Fruit fly (Drosophila melanogaster) whole organism, embryonic: ENCODE data around the gene CG46310.

Source experiments
- Antp ChIP-seq: fragments of 200-800 bp; sonication (Bioruptor generic); optimal IDR thresholded peaks from 3 replicates; lab custom pipeline; 2016; ENCODE audit warnings: missing biosample characterization, missing genetic modification characterization
- Asciz ChIP-seq: fragments of 200-800 bp; sonication (Bioruptor generic); optimal IDR thresholded peaks from 2 replicates; lab custom pipeline; 2017; ENCODE audit warnings: missing biosample characterization, mild to moderate bottlenecking, missing genetic modification characterization, missing genetic modification reagents
- Atf6 ChIP-seq: fragments of 200-800 bp; sonication (Bioruptor generic); IDR thresholded peaks from 2 replicates; pipeline ENCODE4 v1.3.6; 2022; ENCODE audit warnings: missing biosample characterization, missing genetic modification characterization
- Blimp-1 ChIP-seq: fragments of 200-800 bp; sonication (Bioruptor generic); optimal IDR thresholded peaks from 3 replicates; lab custom pipeline; 2018; ENCODE audit warnings: missing biosample characterization, missing genetic modification characterization, mild to moderate bottlenecking, moderate library complexity, missing genetic modification reagents
- CG14050 ChIP-seq: fragments of 200-800 bp; sonication (Bioruptor generic); IDR thresholded peaks from 3 replicates; pipeline ENCODE4 v1.3.6; 2022; ENCODE audit warnings: missing biosample characterization, missing genetic modification characterization
- CG15011 ChIP-seq: fragments of 200-800 bp; sonication (Bioruptor generic); optimal IDR thresholded peaks from 3 replicates; lab custom pipeline; 2018; ENCODE audit warnings: missing biosample characterization, mild to moderate bottlenecking, missing genetic modification characterization
- CG17186 ChIP-seq: fragments of 200-800 bp; sonication (Bioruptor generic); optimal IDR thresholded peaks from 3 replicates; lab custom pipeline; 2017; ENCODE audit warnings: missing biosample characterization, missing genetic modification reagents, missing genetic modification characterization
- CG17328 ChIP-seq: fragments of 200-800 bp; sonication (Bioruptor generic); IDR thresholded peaks from 2 replicates; pipeline ENCODE4 v1.3.6; 2022; ENCODE audit warnings: missing biosample characterization, missing genetic modification characterization
- CG1792 ChIP-seq: fragments of 200-800 bp; sonication (Bioruptor generic); optimal IDR thresholded peaks from 2 replicates; lab custom pipeline; 2016; ENCODE audit warnings: missing biosample characterization, missing genetic modification characterization
- CG3065 ChIP-seq: fragments of 200-800 bp; sonication (Bioruptor generic); optimal IDR thresholded peaks from 2 replicates; lab custom pipeline; 2016; ENCODE audit warnings: missing biosample characterization, missing genetic modification characterization
- CG31388 ChIP-seq: fragments of 200-800 bp; sonication (Bioruptor generic); optimal IDR thresholded peaks from 2 replicates; lab custom pipeline; 2016; ENCODE audit warnings: missing biosample characterization, missing genetic modification characterization
- CG3163 ChIP-seq: fragments of 200-800 bp; sonication (Bioruptor generic); optimal IDR thresholded peaks from 3 replicates; lab custom pipeline; 2016; ENCODE audit warnings: missing biosample characterization, missing genetic modification characterization
- CG33557 ChIP-seq: fragments of 200-800 bp; sonication (Bioruptor generic); optimal IDR thresholded peaks from 2 replicates; lab custom pipeline; 2019; ENCODE audit warnings: missing biosample characterization, mild to moderate bottlenecking, missing genetic modification characterization, moderate library complexity
- CG4707 ChIP-seq: fragments of 200-800 bp; sonication (Bioruptor generic); optimal IDR thresholded peaks from 2 replicates; lab custom pipeline; 2018; ENCODE audit warnings: missing biosample characterization, mild to moderate bottlenecking, missing genetic modification characterization, moderate library complexity
- CG5245 ChIP-seq: fragments of 200-800 bp; sonication (Bioruptor generic); optimal IDR thresholded peaks from 3 replicates; lab custom pipeline; 2016; ENCODE audit warnings: missing biosample characterization, missing genetic modification characterization
- CG6654 ChIP-seq: fragments of 200-800 bp; sonication (Bioruptor generic); optimal IDR thresholded peaks from 2 replicates; lab custom pipeline; 2017; ENCODE audit warnings: missing biosample characterization, mild to moderate bottlenecking, missing genetic modification characterization
- CG6854 ChIP-seq: fragments of 200-800 bp; sonication (Bioruptor generic); optimal IDR thresholded peaks from 3 replicates; lab custom pipeline; 2017; ENCODE audit warnings: missing biosample characterization, mild to moderate bottlenecking, missing genetic modification characterization
- CG7357 ChIP-seq: fragments of 200-800 bp; sonication (Bioruptor generic); IDR thresholded peaks from 3 replicates; pipeline ENCODE4 v1.3.6; 2022; ENCODE audit warnings: missing biosample characterization, missing genetic modification characterization
- CHES-1-like ChIP-seq: fragments of 200-800 bp; sonication (Bioruptor generic); optimal IDR thresholded peaks from 2 replicates; lab custom pipeline; 2016; ENCODE audit warnings: missing biosample characterization, missing genetic modification characterization
- D ChIP-seq, 2 experiments: fragments of 200-800 bp in 1 of 2; fragments of >200 bp in 1 of 2; sonication (Bioruptor generic) in 1 of 2; optimal IDR thresholded peaks; 2 replicates in 1 of 2; 3 replicates in 1 of 2; lab custom pipeline; 2017; ENCODE audit warnings: mild to moderate bottlenecking in 1 of 2, missing biosample characterization in 1 of 2, missing genetic modification characterization in 1 of 2, missing genetic modification reagents in 1 of 2
- D19A ChIP-seq: fragments of 200-800 bp; optimal IDR thresholded peaks from 3 replicates; lab custom pipeline; 2019; ENCODE audit warnings: missing biosample characterization, mild to moderate bottlenecking, missing genetic modification characterization, moderate library complexity
- Deaf1 ChIP-seq: fragments of 200-800 bp; optimal IDR thresholded peaks from 3 replicates; lab custom pipeline; 2019; ENCODE audit warnings: missing biosample characterization, mild to moderate bottlenecking, missing genetic modification characterization, moderate library complexity
- Dp ChIP-seq: fragments of 200-800 bp; sonication (Bioruptor generic); optimal IDR thresholded peaks from 2 replicates; lab custom pipeline; 2018; ENCODE audit warnings: missing biosample characterization, mild to moderate bottlenecking, missing genetic modification characterization, moderate library complexity
- Drgx ChIP-seq: fragments of 200-800 bp; sonication (Bioruptor generic); IDR thresholded peaks from 2 replicates; pipeline ENCODE4 v1.3.6; 2022; ENCODE audit warnings: missing biosample characterization, missing genetic modification characterization
- H2.0 ChIP-seq: fragments of 200-800 bp; sonication (Bioruptor generic); IDR thresholded peaks from 2 replicates; pipeline ENCODE4 v1.3.6; 2022; ENCODE audit warnings: missing biosample characterization, missing genetic modification characterization
- HHEX ChIP-seq: fragments of 200-800 bp; sonication (Bioruptor generic); optimal IDR thresholded peaks from 3 replicates; lab custom pipeline; 2017; ENCODE audit warnings: missing biosample characterization, mild to moderate bottlenecking, missing genetic modification characterization, missing genetic modification reagents
- Hey ChIP-seq: fragments of 200-800 bp; sonication (Bioruptor generic); optimal IDR thresholded peaks from 3 replicates; lab custom pipeline; 2018; ENCODE audit warnings: missing biosample characterization, mild to moderate bottlenecking, missing genetic modification characterization
- Hr51 ChIP-seq, 2 experiments: fragments of 200-800 bp; sonication (Bioruptor generic); optimal IDR thresholded peaks; 2 replicates in 1 of 2; 3 replicates in 1 of 2; lab custom pipeline; 2016 to 2018; ENCODE audit warnings: missing biosample characterization in 2 of 2, missing genetic modification characterization in 2 of 2, mild to moderate bottlenecking in 1 of 2, moderate library complexity in 1 of 2
- Lim3 ChIP-seq: fragments of 200-800 bp; sonication (Bioruptor generic); IDR thresholded peaks from 2 replicates; pipeline ENCODE4 v1.3.6; 2022; ENCODE audit warnings: missing biosample characterization, missing genetic modification characterization
- NC2α ChIP-seq: fragments of 200-800 bp; sonication (Bioruptor generic); optimal IDR thresholded peaks from 2 replicates; lab custom pipeline; 2016; ENCODE audit warnings: missing biosample characterization, missing genetic modification characterization
- Nf-YA ChIP-seq: fragments of 200-800 bp; sonication (Bioruptor generic); IDR thresholded peaks from 2 replicates; pipeline ENCODE4 v1.3.6; 2022; ENCODE audit warnings: missing biosample characterization, missing genetic modification characterization
- Pdp1 ChIP-seq, 2 experiments: fragments of 200-800 bp; sonication (Bioruptor generic); optimal IDR thresholded peaks; 3 replicates each; lab custom pipeline; 2016; ENCODE audit warnings: missing biosample characterization in 2 of 2, missing genetic modification characterization in 2 of 2, mild to moderate bottlenecking in 1 of 2, moderate library complexity in 1 of 2
- Sox102F ChIP-seq: fragments of 200-800 bp; sonication (Bioruptor generic); optimal IDR thresholded peaks from 2 replicates; lab custom pipeline; 2018; ENCODE audit warnings: missing biosample characterization, mild to moderate bottlenecking, missing genetic modification characterization, moderate library complexity
- Spps ChIP-seq: fragments of 200-800 bp; sonication (Bioruptor generic); optimal IDR thresholded peaks from 2 replicates; lab custom pipeline; 2018; ENCODE audit warnings: missing biosample characterization, mild to moderate bottlenecking, missing genetic modification characterization
- Ssrp ChIP-seq: fragments of 200-800 bp; sonication (Bioruptor generic); optimal IDR thresholded peaks from 2 replicates; lab custom pipeline; 2018; ENCODE audit warnings: missing biosample characterization, mild to moderate bottlenecking, missing genetic modification characterization, moderate library complexity
- ab ChIP-seq: fragments of 200-800 bp; sonication (Bioruptor generic); optimal IDR thresholded peaks from 2 replicates; lab custom pipeline; 2016; ENCODE audit warnings: missing biosample characterization, missing genetic modification characterization
- amos ChIP-seq: fragments of 200-800 bp; sonication (Bioruptor generic); IDR thresholded peaks from 2 replicates; pipeline ENCODE4 v1.3.6; 2022; ENCODE audit warnings: missing biosample characterization, missing genetic modification characterization; ENCODE audit not compliant: partially characterized antibody
- ash1 ChIP-seq: fragments of 200-800 bp; sonication (Bioruptor generic); optimal IDR thresholded peaks from 2 replicates; lab custom pipeline; 2018; ENCODE audit warnings: missing biosample characterization, mild to moderate bottlenecking, missing genetic modification characterization
- dysf ChIP-seq: fragments of 200-800 bp; sonication (Bioruptor generic); IDR thresholded peaks from 3 replicates; pipeline ENCODE4 v1.3.6; 2022; ENCODE audit warnings: missing biosample characterization, missing genetic modification characterization
- esg ChIP-seq: fragments of 200-800 bp; sonication (Bioruptor generic); conservative IDR thresholded peaks from 2 replicates; pipeline ENCODE4 v1.3.6; 2022; ENCODE audit warnings: missing biosample characterization, missing genetic modification characterization
- nmo ChIP-seq: fragments of 200-800 bp; sonication (Bioruptor generic); optimal IDR thresholded peaks from 2 replicates; lab custom pipeline; 2018; ENCODE audit warnings: missing biosample characterization, mild to moderate bottlenecking, missing genetic modification characterization, moderate library complexity
- otp ChIP-seq: fragments of 200-800 bp; sonication (Bioruptor generic); IDR thresholded peaks from 3 replicates; pipeline ENCODE4, ENCODE4 v1.3.6; 2022; ENCODE audit warnings: missing biosample characterization, missing genetic modification characterization
- pnt ChIP-seq: fragments of 200-800 bp; sonication (Bioruptor generic); optimal IDR thresholded peaks from 3 replicates; lab custom pipeline; 2016; ENCODE audit warnings: missing biosample characterization, missing genetic modification characterization
- pros ChIP-seq: fragments of 200-800 bp; sonication (Bioruptor generic); optimal IDR thresholded peaks from 3 replicates; lab custom pipeline; 2019; ENCODE audit warnings: missing biosample characterization, mild to moderate bottlenecking, missing genetic modification characterization, moderate library complexity
- pum ChIP-seq: fragments of 200-800 bp; sonication (Bioruptor generic); optimal IDR thresholded peaks from 2 replicates; lab custom pipeline; 2016; ENCODE audit warnings: missing biosample characterization, missing genetic modification characterization
- sqz ChIP-seq: fragments of 200-800 bp; sonication (Bioruptor generic); optimal IDR thresholded peaks from 3 replicates; lab custom pipeline; 2018; ENCODE audit warnings: missing biosample characterization, mild to moderate bottlenecking, missing genetic modification characterization
- tll ChIP-seq, 2 experiments: fragments of 200-800 bp in 1 of 2; fragments of >200 bp in 1 of 2; sonication (Bioruptor generic) in 1 of 2; optimal IDR thresholded peaks; 2 replicates each; lab custom pipeline; 2017 to 2019; ENCODE audit warnings: missing biosample characterization in 2 of 2, missing genetic modification characterization in 2 of 2, mild to moderate bottlenecking in 1 of 2, moderate library complexity in 1 of 2
- trem ChIP-seq: fragments of 200-800 bp; optimal IDR thresholded peaks from 3 replicates; lab custom pipeline; 2019; ENCODE audit warnings: missing biosample characterization, mild to moderate bottlenecking, missing genetic modification characterization, moderate library complexity
- vnd ChIP-seq: fragments of 200-800 bp; sonication (Bioruptor generic); IDR thresholded peaks from 3 replicates; pipeline ENCODE4 v1.3.6; 2022; ENCODE audit warnings: missing biosample characterization, missing genetic modification characterization; ENCODE audit not compliant: partially characterized antibody
- z ChIP-seq: fragments of 200-800 bp; sonication (Bioruptor generic); IDR thresholded peaks from 3 replicates; pipeline ENCODE4 v1.3.6; 2022; ENCODE audit warnings: missing biosample characterization, missing genetic modification characterization

The CG46310 gene

dm6 chr3R:23226521-23227039 is 52.9 kb downstream of the CG46310 start, which contains the start of gene cnc (continued):
- no peak for TF ChIP-seq z (GFP tag; lab: Robert Waterston, UW)
- TF ChIP-seq ash1 (GFP tag; lab: Kevin White, UChicago), result no peak
- no peak for TF ChIP-seq Dp (GFP tag; lab: Kevin White, UChicago)
- TF ChIP-seq Ssrp (tag; lab: Kevin White, UChicago), result no peak
- TF ChIP-seq Hey (tag; lab: Kevin White, UChicago), result peak; percentile 2
- no peak for TF ChIP-seq ab (GFP tag; lab: Kevin White, UChicago)
- peak; percentile 44 for TF ChIP-seq HHEX
- TF ChIP-seq Lim3 (GFP tag; lab: Robert Waterston, UW), result no peak
- TF ChIP-seq CG17328 (GFP tag; lab: Robert Waterston, UW), result no peak
- TF ChIP-seq tll (GFP tag; optimal IDR thresholded peaks at IDR 0.05; lab: Kevin White, UChicago), result no peak
- TF ChIP-seq pnt, result no peak
- peak; percentile 18; the same call in 1 of the 2 replicates for TF ChIP-seq amos
- TF ChIP-seq Nf-YA (GFP tag; lab: Robert Waterston, UW), result no peak
- TF ChIP-seq Atf6 (GFP tag; lab: Robert Waterston, UW), result peak; percentile 63
- no peak for TF ChIP-seq D (optimal IDR thresholded peaks at IDR 0.05; lab: Kevin White, UChicago)
- no peak for TF ChIP-seq D (GFP tag; optimal IDR thresholded peaks at IDR 0.05; lab: Kevin White, UChicago)
- no peak for TF ChIP-seq Spps (tag; lab: Kevin White, UChicago)
- no peak for TF ChIP-seq CG3065 (GFP tag; lab: Kevin White, UChicago)
- no peak for TF ChIP-seq NC2α (GFP tag; lab: Kevin White, UChicago)
- no peak for TF ChIP-seq H2.0 (GFP tag; lab: Robert Waterston, UW)
- TF ChIP-seq pum, result no peak
- no peak for TF ChIP-seq Sox102F (GFP tag; lab: Kevin White, UChicago)
- TF ChIP-seq CG6854, result peak; percentile 16
- TF ChIP-seq CG3163 (GFP tag; lab: Kevin White, UChicago), result peak; percentile 97
- no peak for TF ChIP-seq CG1792
- peak; percentile 1 for TF ChIP-seq D19A
- no peak for TF ChIP-seq CG4707 (GFP tag; lab: Kevin White, UChicago)
- TF ChIP-seq Blimp-1 (GFP tag; lab: Kevin White, UChicago), result no peak
- TF ChIP-seq CG5245 (GFP tag; lab: Kevin White, UChicago), result no peak
- TF ChIP-seq trem (tag; lab: Kevin White, UChicago), result peak; percentile 4
- TF ChIP-seq Antp (GFP tag; lab: Kevin White, UChicago), result no peak
- no peak for TF ChIP-seq CG7357 (GFP tag; lab: Robert Waterston, UW)
- no peak; the same call in 1 of the 2 replicates for TF ChIP-seq Drgx (GFP tag; lab: Robert Waterston, UW)
- TF ChIP-seq CG15011 (GFP tag; lab: Kevin White, UChicago), result no peak
- TF ChIP-seq esg (GFP tag; lab: Robert Waterston, UW), result no peak
- no peak for TF ChIP-seq CG33557
- peak; percentile 76 for TF ChIP-seq Deaf1 (tag; lab: Kevin White, UChicago)
- no peak for TF ChIP-seq CG17186
- no peak for TF ChIP-seq pros (GFP tag; lab: Kevin White, UChicago)
- no peak for TF ChIP-seq Asciz (GFP tag; lab: Kevin White, UChicago)
- TF ChIP-seq dysf, result peak; percentile 9; the same call in 1 of the 3 replicates
- no peak for TF ChIP-seq CG14050
- TF ChIP-seq CHES-1-like, result peak; percentile 51
- no peak for TF ChIP-seq nmo (GFP tag; lab: Kevin White, UChicago)
- TF ChIP-seq CG31388 (GFP tag; lab: Kevin White, UChicago), result no peak
- TF ChIP-seq Hr51 (GFP tag; optimal IDR thresholded peaks at IDR 0.05; lab: Kevin White, UChicago), result peak in 1 of 2 experiments; percentile 6
- no peak for TF ChIP-seq CG6654
- peak; percentile 57 for TF ChIP-seq sqz (GFP tag; lab: Kevin White, UChicago)
- TF ChIP-seq Pdp1 (GFP tag; optimal IDR thresholded peaks at IDR 0.05; lab: Kevin White, UChicago), result peak in 1 of 2 experiments; percentile 65
- no peak for TF ChIP-seq otp (GFP tag; lab: Robert Waterston, UW)
- no peak for TF ChIP-seq vnd (GFP tag; lab: Robert Waterston, UW)
